Worm (Caenorhabditis elegans) whole organism, young adult: ENCODE results near the gene srw-124.

Experiments used
- F49E8.2 ChIP-seq: sonication (generic microtip); optimal IDR thresholded peaks from 3 replicates; lab custom pipeline; 2017; ENCODE audit warnings: missing genetic modification characterization, mild to moderate bottlenecking, missing compliant biosample characterization, antibody characterized with exemption, moderate library complexity; ENCODE audit not compliant: insufficient read depth
- Y79H2A.3 ChIP-seq: fragments of 200-800 bp; sonication (Bioruptor generic); conservative IDR thresholded peaks from 2 replicates; pipeline ENCODE4 v1.3.6; 2022; ENCODE audit warnings: missing genetic modification reagents, missing genetic modification characterization, missing compliant biosample characterization
- dpff-1 ChIP-seq: sonication (generic microtip); optimal IDR thresholded peaks from 2 replicates; lab custom pipeline; 2017; ENCODE audit warnings: mild to moderate bottlenecking, missing genetic modification characterization, missing compliant biosample characterization
- ekl-4 ChIP-seq: fragments of 200-800 bp; sonication (Bioruptor generic); IDR thresholded peaks from 2 replicates; pipeline ENCODE4 v1.3.6; 2022; ENCODE audit warnings: missing genetic modification reagents, missing genetic modification characterization, missing compliant biosample characterization
- gei-17 ChIP-seq: fragments of 200-800 bp; sonication (Bioruptor generic); optimal IDR thresholded peaks from 2 replicates; lab custom pipeline; 2018; ENCODE audit warnings: mild to moderate bottlenecking, missing genetic modification characterization, missing compliant biosample characterization
- hlh-26 ChIP-seq: fragments of 200-800 bp; sonication (Bioruptor generic); conservative IDR thresholded peaks from 2 replicates; pipeline ENCODE4 v1.3.6; 2022; ENCODE audit warnings: missing genetic modification reagents, missing genetic modification characterization, missing compliant biosample characterization
- lin-26 ChIP-seq: fragments of 200-800 bp; sonication (Bioruptor generic); IDR thresholded peaks from 2 replicates; pipeline ENCODE4 v1.3.6; 2022; ENCODE audit warnings: missing genetic modification reagents, missing genetic modification characterization, missing compliant biosample characterization
- madf-6 ChIP-seq: fragments of 200-800 bp; sonication (Bioruptor generic); IDR thresholded peaks from 2 replicates; pipeline ENCODE4 v1.3.6; 2022; ENCODE audit warnings: missing genetic modification reagents, missing genetic modification characterization, missing compliant biosample characterization
- madf-8 ChIP-seq: fragments of 200-800 bp; sonication (Bioruptor generic); conservative IDR thresholded peaks from 2 replicates; pipeline ENCODE4 v1.3.6; 2022; ENCODE audit warnings: missing genetic modification reagents, missing genetic modification characterization, missing compliant biosample characterization
- pha-4 ChIP-seq: fragments of 150-350 bp; sonication (generic microtip); optimal IDR thresholded peaks from 2 replicates; lab custom pipeline; 2014; ENCODE audit warnings: missing biosample characterization, missing genetic modification reagents, missing genetic modification characterization
- rcor-1 ChIP-seq: fragments of 200-800 bp; sonication (Bioruptor generic); IDR thresholded peaks from 2 replicates; pipeline ENCODE4 v1.3.6; 2022; ENCODE audit warnings: missing genetic modification reagents, missing genetic modification characterization, missing compliant biosample characterization
- ztf-28 ChIP-seq: fragments of 200-800 bp; sonication (Bioruptor generic); IDR thresholded peaks from 2 replicates; pipeline ENCODE4 v1.3.6; 2022; ENCODE audit warnings: missing genetic modification reagents, missing genetic modification characterization, missing compliant biosample characterization

DNA sequence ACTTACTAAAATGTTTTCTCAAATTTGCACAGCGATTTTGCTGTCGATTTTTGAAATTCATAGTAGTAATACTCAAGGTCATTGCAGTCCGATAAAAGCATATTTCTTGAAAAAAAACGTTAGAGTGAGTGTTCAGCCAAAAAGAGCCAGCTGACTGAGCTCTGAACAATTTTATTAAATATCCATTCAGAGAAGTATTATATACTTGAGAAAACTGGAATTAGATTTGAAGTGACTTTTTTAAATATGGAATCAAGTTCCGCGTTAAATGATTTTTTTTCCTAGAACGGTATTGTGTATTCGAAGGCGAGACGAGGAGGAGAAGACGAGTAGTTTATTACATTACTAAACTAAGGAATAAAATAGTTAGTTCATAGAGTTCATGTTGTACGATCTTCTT is 15.1 kb downstream of the srw-124 start, which contains the start of gene srw-121:
- TF ChIP-seq Y79H2A.3 (no peak), ztf-28 (no peak), pha-4 (tag; lab: Kevin White, UChicago) (no peak), madf-8 (GFP tag; lab: Robert Waterston, UW) (no peak), rcor-1 (GFP tag; lab: Robert Waterston, UW) (no peak), gei-17 (GFP tag; lab: Kevin White, UChicago) (no peak), hlh-26 (no peak), dpff-1 (tag; lab: Kevin White, UChicago) (no peak), madf-6 (GFP tag; lab: Robert Waterston, UW) (no peak), F49E8.2 (tag; lab: Kevin White, UChicago) (no peak), ekl-4 (no peak), lin-26 (GFP tag; lab: Robert Waterston, UW) (no peak)
